Worm (Caenorhabditis elegans) whole organism, L4 larva: ENCODE data around the gene anoh-1.

Source experiments
- D1046.2 ChIP-seq: fragments of 200-800 bp; sonication (Bioruptor generic); IDR thresholded peaks from 2 replicates; pipeline ENCODE4 v1.3.6; 2022; ENCODE audit warnings: missing genetic modification characterization, missing compliant biosample characterization
- F10B5.3 ChIP-seq: sonication (generic microtip); optimal IDR thresholded peaks from 2 replicates; lab custom pipeline; 2016; ENCODE audit warnings: mild to moderate bottlenecking, missing genetic modification characterization, missing compliant biosample characterization
- F26F4.8 ChIP-seq: fragments of 200-800 bp; sonication (Bioruptor generic); conservative IDR thresholded peaks from 2 replicates; pipeline ENCODE4 v1.3.6; 2022; ENCODE audit warnings: missing genetic modification characterization, missing compliant biosample characterization
- F44E2.7 ChIP-seq: fragments of 200-800 bp; sonication (Bioruptor generic); IDR thresholded peaks from 2 replicates; pipeline ENCODE4 v2.1.2; 2022; ENCODE audit warnings: missing genetic modification characterization, missing compliant biosample characterization
- T20F7.1 ChIP-seq: fragments of 200-800 bp; sonication (Bioruptor generic); optimal IDR thresholded peaks from 2 replicates; lab custom pipeline; 2018; ENCODE audit warnings: mild to moderate bottlenecking, missing genetic modification characterization, missing compliant biosample characterization
- T26A8.4 ChIP-seq: fragments of 200-800 bp; sonication (Bioruptor generic); IDR thresholded peaks from 2 replicates; pipeline ENCODE4 v1.3.6; 2022; ENCODE audit warnings: missing genetic modification characterization, missing compliant biosample characterization
- ZK337.2 ChIP-seq: fragments of 200-800 bp; sonication (Bioruptor generic); IDR thresholded peaks from 2 replicates; pipeline ENCODE4 v1.3.6; 2022; ENCODE audit warnings: missing genetic modification reagents, missing genetic modification characterization, missing compliant biosample characterization
- ZK546.5 ChIP-seq, 2 experiments: sonication (generic microtip); optimal IDR thresholded peaks; 2 replicates each; lab custom pipeline; 2017; ENCODE audit warnings: missing biosample characterization in 2 of 2, missing genetic modification characterization in 2 of 2
- aha-1 ChIP-seq: fragments of 150-350 bp; peaks from one replicate; lab custom pipeline; 2014; ENCODE audit warnings: missing biosample characterization, missing genetic modification characterization
- ama-1 ChIP-seq: fragments of 150-350 bp; optimal IDR thresholded peaks from 2 replicates; lab custom pipeline; 2014; ENCODE audit warnings: inconsistent platforms, mixed read lengths
- arid-1 ChIP-seq: fragments of 200-800 bp; sonication (Bioruptor generic); conservative IDR thresholded peaks from 2 replicates; pipeline ENCODE4 v1.3.6; 2022; ENCODE audit warnings: missing genetic modification reagents, missing genetic modification characterization, missing compliant biosample characterization
- ceh-32 ChIP-seq: sonication (generic microtip); optimal IDR thresholded peaks from 2 replicates; lab custom pipeline; 2016; ENCODE audit warnings: mild to moderate bottlenecking, missing genetic modification characterization, missing compliant biosample characterization; ENCODE audit not compliant: poor library complexity
- ctbp-1 ChIP-seq: fragments of 200-800 bp; sonication (Bioruptor generic); IDR thresholded peaks from 2 replicates; pipeline ENCODE4 v1.3.6; 2022; ENCODE audit warnings: missing genetic modification reagents, missing genetic modification characterization, missing compliant biosample characterization
- dmd-6 ChIP-seq: fragments of 200-800 bp; sonication (Bioruptor generic); IDR thresholded peaks from 2 replicates; pipeline ENCODE4 v1.3.6; 2022; ENCODE audit warnings: missing genetic modification reagents, missing genetic modification characterization, missing compliant biosample characterization
- dmd-8 ChIP-seq: fragments of 200-800 bp; sonication (Bioruptor generic); IDR thresholded peaks from 2 replicates; pipeline ENCODE4 v1.3.6; 2022; ENCODE audit warnings: missing genetic modification characterization, missing compliant biosample characterization
- dmd-9 ChIP-seq: fragments of 200-800 bp; sonication (Bioruptor generic); IDR thresholded peaks from 2 replicates; pipeline ENCODE4 v1.3.6; 2022; ENCODE audit warnings: missing genetic modification reagents, missing genetic modification characterization, missing compliant biosample characterization
- dve-1 ChIP-seq: sonication (generic microtip); optimal IDR thresholded peaks from 2 replicates; lab custom pipeline; 2017; ENCODE audit warnings: antibody characterized with exemption, mild to moderate bottlenecking, missing genetic modification characterization, missing compliant biosample characterization; ENCODE audit not compliant: insufficient read depth
- egl-27 ChIP-seq: sonication (generic microtip); optimal IDR thresholded peaks from 3 replicates; lab custom pipeline; 2017; ENCODE audit warnings: missing biosample characterization, missing genetic modification reagents, missing genetic modification characterization
- egl-43 ChIP-seq: fragments of 200-800 bp; sonication (Bioruptor generic); IDR thresholded peaks from 2 replicates; pipeline ENCODE4 v1.3.6; 2022; ENCODE audit warnings: missing genetic modification reagents, missing genetic modification characterization, missing compliant biosample characterization
- fos-1 ChIP-seq: fragments of 150-350 bp; optimal IDR thresholded peaks from 2 replicates; lab custom pipeline; 2014; ENCODE audit warnings: missing biosample characterization, missing genetic modification characterization
- gei-8 ChIP-seq: fragments of 200-800 bp; sonication (Bioruptor generic); optimal IDR thresholded peaks from 2 replicates; lab custom pipeline; 2018; ENCODE audit warnings: mild to moderate bottlenecking, missing genetic modification characterization, missing compliant biosample characterization
- hlh-30 ChIP-seq: sonication (generic microtip); optimal IDR thresholded peaks from 2 replicates; lab custom pipeline; 2017; ENCODE audit warnings: antibody characterized with exemption, mild to moderate bottlenecking, missing genetic modification characterization, missing compliant biosample characterization; ENCODE audit not compliant: insufficient read depth
- hmg-1.1 ChIP-seq: fragments of 200-800 bp; sonication (Bioruptor generic); IDR thresholded peaks from 2 replicates; pipeline ENCODE4 v1.3.6; 2022; ENCODE audit warnings: missing genetic modification reagents, missing genetic modification characterization, missing compliant biosample characterization
- lin-1 ChIP-seq: fragments of 200-800 bp; sonication (Bioruptor generic); IDR thresholded peaks from 2 replicates; pipeline ENCODE4 v1.3.6; 2022; ENCODE audit warnings: missing genetic modification reagents, missing genetic modification characterization, missing compliant biosample characterization
- lin-15B ChIP-seq: fragments of 150-350 bp; sonication (generic microtip); optimal IDR thresholded peaks from 3 replicates; lab custom pipeline; 2014; ENCODE audit warnings: missing biosample characterization, missing genetic modification characterization
- lin-38 ChIP-seq: fragments of 200-800 bp; sonication (Bioruptor generic); IDR thresholded peaks from 2 replicates; pipeline ENCODE4 v1.3.6; 2022; ENCODE audit warnings: missing genetic modification reagents, missing genetic modification characterization, missing compliant biosample characterization
- madf-5 ChIP-seq, 2 experiments: fragments of 200-800 bp; sonication (Bioruptor generic); IDR thresholded peaks; 2 replicates each; pipeline ENCODE4 v1.3.6; 2022; ENCODE audit warnings: missing compliant biosample characterization in 2 of 2, missing genetic modification characterization in 2 of 2
- mdt-29 ChIP-seq: fragments of 200-800 bp; sonication (Bioruptor generic); IDR thresholded peaks from 2 replicates; pipeline ENCODE4 v1.3.6; 2022; ENCODE audit warnings: missing genetic modification reagents, missing genetic modification characterization, missing compliant biosample characterization
- mep-1 ChIP-seq: fragments of 150-350 bp; sonication (generic microtip); optimal IDR thresholded peaks from 3 replicates; lab custom pipeline; 2014; ENCODE audit warnings: missing biosample characterization, missing genetic modification characterization
- nhr-10 ChIP-seq: fragments of 150-350 bp; optimal IDR thresholded peaks from 2 replicates; lab custom pipeline; 2014; ENCODE audit warnings: missing biosample characterization, missing genetic modification characterization
- nhr-237 ChIP-seq: sonication (generic microtip); optimal IDR thresholded peaks from 2 replicates; lab custom pipeline; 2017; ENCODE audit warnings: missing biosample characterization, missing genetic modification characterization
- nhr-76 ChIP-seq: fragments of 150-350 bp; optimal IDR thresholded peaks from 2 replicates; lab custom pipeline; 2014; ENCODE audit warnings: missing biosample characterization, missing genetic modification characterization
- nhr-77 ChIP-seq: fragments of 150-350 bp; optimal IDR thresholded peaks from 2 replicates; lab custom pipeline; 2014; ENCODE audit warnings: missing biosample characterization, missing genetic modification characterization
- pqm-1 ChIP-seq: sonication (generic microtip); optimal IDR thresholded peaks from 2 replicates; lab custom pipeline; 2017; ENCODE audit warnings: missing biosample characterization, missing genetic modification characterization
- rbr-2 ChIP-seq: sonication (generic microtip); optimal IDR thresholded peaks from 2 replicates; lab custom pipeline; 2016; ENCODE audit warnings: missing genotype, missing genetic modification characterization, missing compliant biosample characterization
- set-16 ChIP-seq: fragments of 200-800 bp; sonication (Bioruptor generic); IDR thresholded peaks from 2 replicates; pipeline ENCODE4 v1.3.6; 2022; ENCODE audit warnings: missing genetic modification reagents, missing genetic modification characterization, missing compliant biosample characterization
- skn-1 ChIP-seq: fragments of 150-350 bp; optimal IDR thresholded peaks from 2 replicates; lab custom pipeline; 2014; ENCODE audit warnings: missing biosample characterization, missing genetic modification characterization
- spr-3 ChIP-seq: fragments of 200-800 bp; sonication (Bioruptor generic); optimal IDR thresholded peaks from 2 replicates; lab custom pipeline; 2018; ENCODE audit warnings: mild to moderate bottlenecking, missing genetic modification characterization, missing compliant biosample characterization
- tra-1 ChIP-seq: fragments of 200-800 bp; sonication (Bioruptor generic); IDR thresholded peaks from 2 replicates; pipeline ENCODE4 v1.3.6; 2022; ENCODE audit warnings: missing genetic modification reagents, missing genetic modification characterization, missing compliant biosample characterization
- unc-62 ChIP-seq, 3 experiments: fragments of 150-350 bp in 1 of 3; sonication (generic microtip); optimal IDR thresholded peaks in 2 of 3; peaks in 1 of 3; 1 replicate in 1 of 3; 2 replicates in 2 of 3; lab custom pipeline; 2014 to 2017; ENCODE audit warnings: missing biosample characterization in 3 of 3, missing genetic modification characterization in 3 of 3, missing genetic modification reagents in 3 of 3, missing genotype in 1 of 3
- vab-7 ChIP-seq: fragments of 200-800 bp; sonication (Bioruptor generic); IDR thresholded peaks from 2 replicates; pipeline ENCODE4 v1.3.6; 2022; ENCODE audit warnings: missing genetic modification reagents, missing genetic modification characterization, missing compliant biosample characterization
- zfp-2 ChIP-seq: sonication (generic microtip); optimal IDR thresholded peaks from 2 replicates; lab custom pipeline; 2016; ENCODE audit warnings: mild to moderate bottlenecking, missing genetic modification characterization, missing compliant biosample characterization
- ztf-11 ChIP-seq: fragments of 150-350 bp; optimal IDR thresholded peaks from 2 replicates; lab custom pipeline; 2014; ENCODE audit warnings: missing biosample characterization, missing genetic modification characterization

Gene anoh-1

DNA sequence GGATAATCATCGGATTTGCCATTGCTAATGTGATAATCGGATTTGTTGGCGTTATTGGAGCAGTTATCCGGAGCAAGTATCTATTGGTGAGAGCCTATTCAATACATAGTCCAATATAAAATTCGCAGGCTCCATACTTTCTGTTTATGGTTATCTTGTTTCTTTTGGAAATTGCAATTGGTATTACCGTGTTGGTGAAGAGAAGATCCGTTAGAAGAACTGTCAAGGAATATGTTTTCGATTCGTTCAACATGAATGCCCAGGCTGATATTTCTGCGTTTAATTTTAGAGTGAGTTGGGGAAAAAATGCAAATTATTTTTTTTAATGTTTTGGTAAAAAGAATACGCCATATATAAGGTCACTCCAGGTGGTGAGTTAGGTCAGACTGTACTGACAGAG, 33.3 kb upstream of the anoh-1 start:
- TF ChIP-seq dmd-6 (GFP tag; lab: Robert Waterston, UW) (no peak), mdt-29 (GFP tag; lab: Robert Waterston, UW) (no peak), unc-62 (GFP tag; optimal IDR thresholded peaks at IDR 0.05 in 1 of 2; lab: Kevin White, UChicago) (peak in 1 of 2 experiments; percentile 92), unc-62 (tag; optimal IDR thresholded peaks at IDR 0.05; lab: Kevin White, UChicago) (no peak), zfp-2 (tag; lab: Kevin White, UChicago) (no peak), gei-8 (GFP tag; lab: Kevin White, UChicago) (no peak)

DNA sequence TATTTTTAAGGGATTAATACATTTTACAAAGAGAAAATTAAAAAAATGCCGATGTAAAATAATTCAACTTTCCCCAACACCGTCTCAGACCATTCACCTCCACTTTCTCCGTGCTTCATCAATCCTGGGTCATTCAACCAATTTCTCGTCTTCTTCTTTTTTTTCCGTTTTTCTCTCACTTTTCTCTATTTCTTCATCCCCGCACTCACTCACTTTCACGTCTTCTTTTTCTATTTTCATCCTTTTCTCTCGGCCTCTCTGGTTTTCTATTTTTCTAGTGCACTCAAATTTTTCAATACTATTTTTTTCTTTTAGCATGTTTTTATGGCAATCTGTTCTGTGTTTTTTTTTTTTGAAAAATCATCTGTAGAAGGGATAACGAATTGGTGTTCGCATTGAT, 30.7 kb upstream of the anoh-1 start:
- TF ChIP-seq egl-27 (tag; lab: Kevin White, UChicago) (no peak), ama-1 (lab: Kevin White, UChicago) (no peak), lin-38 (no peak), lin-15B (tag; lab: Kevin White, UChicago) (no peak), ceh-32 (tag; lab: Kevin White, UChicago) (no peak), arid-1 (GFP tag; lab: Robert Waterston, UW) (no peak), dmd-9 (no peak), ztf-11 (tag; lab: Kevin White, UChicago) (no peak), lin-1 (GFP tag; lab: Robert Waterston, UW) (no peak), egl-43 (GFP tag; lab: Robert Waterston, UW) (no peak)
- TF ChIP-seq, all 104 proteins: peak for 0

DNA sequence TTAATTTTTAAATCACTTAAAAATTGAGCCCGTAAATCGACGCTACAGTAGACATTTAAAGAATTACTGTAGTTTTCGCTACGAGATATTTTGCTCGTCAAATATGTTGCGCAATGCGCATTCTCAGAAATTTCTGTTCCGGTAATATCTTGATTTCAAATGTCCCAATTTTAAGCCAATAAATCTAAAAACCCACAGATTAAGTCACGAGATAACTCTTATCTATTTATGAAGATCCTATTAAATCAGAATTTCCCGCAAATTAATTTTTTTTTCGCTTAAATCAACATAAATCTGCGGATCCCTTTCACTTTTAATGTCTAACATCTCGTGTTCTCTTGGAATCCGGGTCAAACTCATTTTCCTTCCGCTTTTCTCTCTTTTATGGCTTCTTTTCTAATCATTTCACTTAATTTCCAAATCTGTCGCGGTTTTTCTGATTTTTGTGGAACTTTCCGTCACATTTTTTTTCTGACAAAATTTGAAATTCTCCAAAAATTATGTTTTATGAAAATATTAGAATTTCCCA, 29.8 kb upstream of the anoh-1 start:
- TF ChIP-seq fos-1 (tag; lab: Kevin White, UChicago) (no peak), tra-1 (GFP tag; lab: Robert Waterston, UW) (no peak), ZK337.2 (GFP tag; lab: Robert Waterston, UW) (no peak), F10B5.3 (tag; lab: Kevin White, UChicago) (no peak), nhr-76 (no peak)

DNA sequence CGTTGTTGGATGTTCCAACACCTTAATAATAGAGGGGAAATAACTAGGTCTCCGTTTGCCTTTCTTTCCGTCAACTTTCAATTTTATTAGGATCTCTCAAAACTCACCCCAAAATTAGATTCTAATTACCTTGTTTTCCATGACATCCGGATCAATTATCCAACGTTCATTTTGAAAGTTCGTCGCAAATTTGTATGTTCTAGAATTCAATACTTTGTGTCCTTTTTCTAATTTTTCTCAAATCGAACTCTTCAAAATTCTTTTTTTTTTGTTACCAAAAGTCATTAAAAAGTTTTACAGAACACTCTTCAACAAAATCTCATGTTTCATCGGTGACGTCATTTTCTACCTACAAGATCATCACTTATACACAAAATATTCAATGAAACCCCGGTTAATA, 23.6 kb upstream of the anoh-1 start, which contains the start of gene Y43F4A.1:
Gene Y43F4A.1, plus strand, starts transcription at position 301 of the 400 bp plus-strand sequence.
- TF ChIP-seq pqm-1 (tag; lab: Kevin White, UChicago) (no peak), nhr-10 (tag; lab: Kevin White, UChicago) (no peak), spr-3 (GFP tag; lab: Kevin White, UChicago) (no peak), egl-43 (GFP tag; lab: Robert Waterston, UW) (no peak), aha-1 (tag; lab: Kevin White, UChicago) (peak; percentile 40)

DNA sequence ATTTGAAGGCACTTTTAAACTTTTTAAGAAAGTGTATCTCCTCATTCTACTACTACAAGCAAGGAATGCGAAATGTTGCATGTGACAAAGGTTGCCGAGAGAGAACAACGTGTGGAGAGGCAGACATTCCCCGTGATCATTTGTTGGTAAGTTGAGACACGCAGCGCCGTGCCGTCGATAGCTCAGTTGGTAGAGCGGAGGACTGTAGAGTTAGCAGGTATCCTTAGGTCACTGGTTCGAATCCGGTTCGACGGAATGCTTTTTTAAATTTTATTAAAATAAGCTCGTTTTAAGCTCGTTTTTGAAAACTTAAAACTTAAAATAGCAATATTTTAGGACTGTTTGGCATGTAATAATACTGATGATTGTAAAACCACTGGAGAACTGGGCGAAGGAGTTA, 22.0 kb upstream of the anoh-1 start:
- TF ChIP-seq lin-38: peak; percentile 60
- peak; percentile 73 for TF ChIP-seq hlh-30 (tag; lab: Kevin White, UChicago)
- no peak for TF ChIP-seq madf-5 (GFP tag; IDR thresholded peaks at IDR 0.05; lab: Robert Waterston, UW)
- no peak for TF ChIP-seq T26A8.4 (GFP tag; lab: Robert Waterston, UW)
- no peak for TF ChIP-seq nhr-77 (tag; lab: Kevin White, UChicago)
- no peak for TF ChIP-seq mdt-29 (GFP tag; lab: Robert Waterston, UW)
- TF ChIP-seq arid-1 (GFP tag; lab: Robert Waterston, UW): 0 out of 2 replicates have a peak, but pooled peaks have one; percentile 45
- 0 out of 2 replicates have a peak, but pooled peaks have one; percentile 49 for TF ChIP-seq ctbp-1 (GFP tag; lab: Robert Waterston, UW)
- no peak for TF ChIP-seq set-16 (GFP tag; lab: Robert Waterston, UW)
- peak; percentile 36; the same call in 1 of the 2 replicates for TF ChIP-seq D1046.2 (GFP tag; lab: Robert Waterston, UW)
- no peak for TF ChIP-seq ceh-32 (tag; lab: Kevin White, UChicago)
- TF ChIP-seq dmd-9: no peak
- TF ChIP-seq mep-1 (tag; lab: Kevin White, UChicago): peak; percentile 16
- TF ChIP-seq T20F7.1 (GFP tag; lab: Kevin White, UChicago): no peak
- TF ChIP-seq rbr-2: no peak
- peak; percentile 70; the same call in 1 of the 2 replicates for TF ChIP-seq dmd-8 (GFP tag; lab: Robert Waterston, UW)
- 0 out of 2 replicates have a peak, but pooled peaks have one; percentile 1 for TF ChIP-seq vab-7
- TF ChIP-seq F44E2.7 (GFP tag; lab: Robert Waterston, UW): no peak
- TF ChIP-seq F26F4.8 (GFP tag; lab: Robert Waterston, UW): peak; percentile 61; the same call in 1 of the 2 replicates
- TF ChIP-seq hmg-1.1 (GFP tag; lab: Robert Waterston, UW): peak; percentile 62
- TF ChIP-seq nhr-237 (tag; lab: Kevin White, UChicago): no peak
- TF ChIP-seq spr-3 (GFP tag; lab: Kevin White, UChicago): no peak
- no peak for TF ChIP-seq ZK546.5 (tag; optimal IDR thresholded peaks at IDR 0.05; lab: Kevin White, UChicago)
- no peak for TF ChIP-seq skn-1 (tag; lab: Kevin White, UChicago)
- peak; percentile 29 for TF ChIP-seq dve-1
